Fruit fly (Drosophila melanogaster): ENCODE data around the gene SWIP.

SWIP gene

dm6 chrX:16332615-16333288, 19.2 kb downstream of the SWIP start:
- TF ChIP-seq chinmo (GFP tag; IDR thresholded peaks at IDR 0.05; ENCODE audit: partially characterized antibody) (no peak; the same call in 2 of the 4 replicates), grau (tag; optimal IDR thresholded peaks at IDR 0.05) (peak; percentile 96), CG6689 (GFP tag; IDR thresholded peaks at IDR 0.05) (peak; percentile 88), CG5953 (GFP tag; IDR thresholded peaks at IDR 0.05) (peak; percentile 63; the same call in 1 of the 2 replicates), run (tag; optimal IDR thresholded peaks at IDR 0.05) (peak; percentile 95), CG3407 (GFP tag; optimal IDR thresholded peaks at IDR 0.05) (peak; percentile 93), CG42726 (GFP tag; IDR thresholded peaks at IDR 0.05; ENCODE audit: partially characterized antibody) (no peak), peb (GFP tag; IDR thresholded peaks at IDR 0.05) (peak; percentile 82), jigr1 (GFP tag; IDR thresholded peaks at IDR 0.05) (peak; percentile 86), Elba2 (GFP tag; optimal IDR thresholded peaks at IDR 0.05) (no peak), Ssrp (tag; optimal IDR thresholded peaks at IDR 0.05) (peak; percentile 96), CG3163 (GFP tag; optimal IDR thresholded peaks at IDR 0.05) (peak; percentile 98), cg (GFP tag; optimal IDR thresholded peaks at IDR 0.05) (peak; percentile 87), az2 (GFP tag; optimal IDR thresholded peaks at IDR 0.05) (peak; percentile 94), CG7357 (GFP tag; IDR thresholded peaks at IDR 0.05) (peak; percentile 85), CG15696 (tag; optimal IDR thresholded peaks at IDR 0.05) (peak; percentile 93), hb (GFP tag; IDR thresholded peaks at IDR 0.05; ENCODE audit: partially characterized antibody) (no peak), Abd-B (GFP tag; optimal IDR thresholded peaks at IDR 0.05) (peak; percentile 93), Dfd (GFP tag; optimal IDR thresholded peaks at IDR 0.05) (no peak), Lim3 (GFP tag; IDR thresholded peaks at IDR 0.05) (peak; percentile 80), CG16779 (GFP tag; IDR thresholded peaks at IDR 0.05) (0 out of 2 replicates have a peak, but pooled peaks have one; percentile 45), CG8359 (GFP tag; optimal IDR thresholded peaks at IDR 0.05; ENCODE audit: borderline replicate concordance) (peak; percentile 89), CG6254 (GFP tag; optimal IDR thresholded peaks at IDR 0.05) (peak; percentile 91), Pdp1 (GFP tag; optimal IDR thresholded peaks at IDR 0.05) (peak; percentile 88 to 96), CG15479 (GFP tag; optimal IDR thresholded peaks at IDR 0.05) (no peak), CG12071 (GFP tag; optimal IDR thresholded peaks at IDR 0.05) (peak; percentile 92), Bdp1 (GFP tag; optimal IDR thresholded peaks at IDR 0.05) (peak; percentile 87), Hr78 (GFP tag; optimal IDR thresholded peaks at IDR 0.05) (peak in 1 of 2 experiments; percentile 91), Dbx (GFP tag; IDR thresholded peaks at IDR 0.05) (peak; percentile 90; the same call in 2 of the 3 replicates), CG7839 (tag; optimal IDR thresholded peaks at IDR 0.05) (peak; percentile 98), cad (GFP tag; optimal IDR thresholded peaks at IDR 0.05) (no peak), Doc2 (GFP tag; IDR thresholded peaks at IDR 0.05) (no peak), CG15011 (GFP tag; optimal IDR thresholded peaks at IDR 0.05) (peak; percentile 95), dmrt11E (tag; optimal IDR thresholded peaks at IDR 0.05) (peak; percentile 96), CG30431 (GFP tag; optimal IDR thresholded peaks at IDR 0.05) (peak; percentile 92), knrl (GFP tag; IDR thresholded peaks at IDR 0.05; ENCODE audit: partially characterized antibody) (no peak), Fer3 (tag; optimal IDR thresholded peaks at IDR 0.05) (peak; percentile 96), HmgZ (tag; optimal IDR thresholded peaks at IDR 0.05) (peak; percentile 97), fd3F (GFP tag; optimal IDR thresholded peaks at IDR 0.05) (peak; percentile 94), nmo (GFP tag; optimal IDR thresholded peaks at IDR 0.05) (peak; percentile 98), pho (GFP tag; optimal IDR thresholded peaks at IDR 0.05) (peak; percentile 94), CTCF (GFP tag; optimal IDR thresholded peaks at IDR 0.05) (peak; percentile 67), jumu (GFP tag; optimal IDR thresholded peaks at IDR 0.05) (peak; percentile 95), CG32767 (GFP tag; IDR thresholded peaks at IDR 0.05) (peak; percentile 91), CG12155 (GFP tag; optimal IDR thresholded peaks at IDR 0.05) (peak; percentile 92), ci (GFP tag; IDR thresholded peaks at IDR 0.05) (peak; percentile 88), CG34224 (GFP tag; IDR thresholded peaks at IDR 0.05; ENCODE audit: partially characterized antibody) (no peak), Adf1 (GFP tag; IDR thresholded peaks at IDR 0.05) (peak; percentile 57), CG10543 (GFP tag; optimal IDR thresholded peaks at IDR 0.05) (peak; percentile 98)
